Worm (Caenorhabditis elegans) whole organism, young adult: ENCODE measurements around the gene cogc-4.

ENCODE experiments used
- D2030.7 ChIP-seq: fragments of 200-800 bp; sonication (Bioruptor generic); IDR thresholded peaks from 2 replicates; pipeline ENCODE4 v1.3.6; 2022; ENCODE audit warnings: missing genetic modification reagents, missing genetic modification characterization, missing compliant biosample characterization
- Y67H2A.10 ChIP-seq: fragments of 200-800 bp; sonication (Bioruptor generic); conservative IDR thresholded peaks from 2 replicates; pipeline ENCODE4 v1.3.6; 2022; ENCODE audit warnings: missing genetic modification reagents, missing genetic modification characterization, missing compliant biosample characterization
- lin-35 ChIP-seq, 3 experiments: fragments of 150-350 bp in 2 of 3; sonication (generic microtip) in 1 of 3; optimal IDR thresholded peaks; 2 replicates each; lab custom pipeline; 2014 to 2018; ENCODE audit warnings: missing biosample characterization in 3 of 3, missing genetic modification characterization in 3 of 3, missing genetic modification reagents in 3 of 3

- TF ChIP-seq lin-35 (GFP tag; optimal IDR thresholded peaks at IDR 0.05; lab: Kevin White, UChicago), result no peak
- no peak for TF ChIP-seq Y67H2A.10 (GFP tag; lab: Robert Waterston, UW)
- TF ChIP-seq D2030.7, result no peak
Observed at ce11 chrII:1371533-1371932, 31.7 kb upstream of the cogc-4 start.
